Fruit fly (Drosophila melanogaster) whole organism, adult: Measurements from ENCODE around the gene mael.

ENCODE experiments used
- CG11617 ChIP-seq: fragments of 200-800 bp; sonication (Bioruptor generic); optimal IDR thresholded peaks from 2 replicates; lab custom pipeline; 2017; ENCODE audit warnings: mild to moderate bottlenecking, missing biosample characterization, missing genetic modification reagents, missing genetic modification characterization
- CG12768 ChIP-seq: fragments of 200-800 bp; sonication (Bioruptor generic); optimal IDR thresholded peaks from 2 replicates; lab custom pipeline; 2017; ENCODE audit warnings: missing biosample characterization, missing genetic modification characterization, mild to moderate bottlenecking, moderate library complexity, missing genetic modification reagents
- CG14711 ChIP-seq: fragments of 200-800 bp; sonication (Bioruptor generic); optimal IDR thresholded peaks from 2 replicates; lab custom pipeline; 2018; ENCODE audit warnings: missing biosample characterization, mild to moderate bottlenecking, missing genetic modification characterization, moderate library complexity
- CG1620 ChIP-seq: fragments of 200-800 bp; sonication (Bioruptor generic); optimal IDR thresholded peaks from 2 replicates; lab custom pipeline; 2016; ENCODE audit warnings: missing biosample characterization, missing genetic modification characterization
- CG33017 ChIP-seq: fragments of 200-800 bp; sonication (Bioruptor generic); optimal IDR thresholded peaks from 2 replicates; lab custom pipeline; 2018; ENCODE audit warnings: missing biosample characterization, mild to moderate bottlenecking, missing genetic modification characterization, moderate library complexity
- CG5204 ChIP-seq: fragments of 200-800 bp; sonication (Bioruptor generic); optimal IDR thresholded peaks from 2 replicates; lab custom pipeline; 2016; ENCODE audit warnings: missing biosample characterization, missing genetic modification characterization
- CG7045 ChIP-seq: fragments of 200-800 bp; sonication (Bioruptor generic); optimal IDR thresholded peaks from 2 replicates; lab custom pipeline; 2017; ENCODE audit warnings: missing biosample characterization, mild to moderate bottlenecking, missing genetic modification characterization
- CG7101 ChIP-seq: fragments of 200-800 bp; sonication (Bioruptor generic); optimal IDR thresholded peaks from 2 replicates; lab custom pipeline; 2018; ENCODE audit warnings: missing biosample characterization, mild to moderate bottlenecking, missing genetic modification characterization, moderate library complexity
- Clk ChIP-seq: fragments of 200-800 bp; sonication (Bioruptor generic); optimal IDR thresholded peaks from 2 replicates; lab custom pipeline; 2017; ENCODE audit warnings: missing biosample characterization, missing genetic modification characterization
- Crg-1 ChIP-seq: fragments of 200-800 bp; sonication (Bioruptor generic); optimal IDR thresholded peaks from 2 replicates; lab custom pipeline; 2016; ENCODE audit warnings: missing biosample characterization, missing genetic modification characterization
- Hr96 ChIP-seq: fragments of 200-800 bp; sonication (Bioruptor generic); optimal IDR thresholded peaks from 2 replicates; lab custom pipeline; 2016; ENCODE audit warnings: missing biosample characterization, missing genetic modification characterization
- Mnt ChIP-seq: fragments of 200-800 bp; sonication (Bioruptor generic); optimal IDR thresholded peaks from 2 replicates; lab custom pipeline; 2016; ENCODE audit warnings: missing biosample characterization, mild to moderate bottlenecking, missing genetic modification characterization
- bab1 ChIP-seq: fragments of 200-800 bp; sonication (Bioruptor generic); optimal IDR thresholded peaks from 3 replicates; lab custom pipeline; 2019; ENCODE audit warnings: missing biosample characterization, mild to moderate bottlenecking, missing genetic modification characterization, moderate library complexity
- cic ChIP-seq: fragments of 200-800 bp; sonication (Bioruptor generic); optimal IDR thresholded peaks from 2 replicates; lab custom pipeline; 2017; ENCODE audit warnings: missing biosample characterization, mild to moderate bottlenecking, missing genetic modification characterization, moderate library complexity
- cnc ChIP-seq, 2 experiments: fragments of >200 bp; optimal IDR thresholded peaks; 2 replicates each; lab custom pipeline; 2017
- kay ChIP-seq: fragments of 200-800 bp; sonication (Bioruptor generic); peaks from one replicate; lab custom pipeline; 2016; ENCODE audit warnings: missing biosample characterization, missing genetic modification characterization, borderline replicate concordance
- ovo ChIP-seq: fragments of 200-800 bp; sonication (Bioruptor generic); optimal IDR thresholded peaks from 2 replicates; lab custom pipeline; 2016; ENCODE audit warnings: missing biosample characterization, missing genetic modification characterization
- pad ChIP-seq: fragments of 200-800 bp; sonication (Bioruptor generic); optimal IDR thresholded peaks from 3 replicates; lab custom pipeline; 2017; ENCODE audit warnings: missing biosample characterization, missing genetic modification characterization, mild to moderate bottlenecking, moderate library complexity, missing genetic modification reagents
- tj ChIP-seq: fragments of 200-800 bp; sonication (Bioruptor generic); optimal IDR thresholded peaks from 3 replicates; lab custom pipeline; 2017; ENCODE audit warnings: missing biosample characterization, mild to moderate bottlenecking, missing genetic modification characterization, moderate library complexity
- toe ChIP-seq: fragments of 200-800 bp; sonication (Bioruptor generic); optimal IDR thresholded peaks from 2 replicates; lab custom pipeline; 2016; ENCODE audit warnings: missing biosample characterization, missing genetic modification characterization

The mael gene

dm6 chr3L:22724046-22724771 is 3.2 kb downstream of the mael start:
- no peak for TF ChIP-seq Crg-1
- TF ChIP-seq tj (GFP tag; lab: Kevin White, UChicago), result peak; percentile 78

- TF ChIP-seq CG14711 (tag; lab: Kevin White, UChicago) (peak; percentile 26), kay (no peak), CG1620 (GFP tag; lab: Kevin White, UChicago) (no peak), bab1 (GFP tag; lab: Kevin White, UChicago) (peak; percentile 34), Mnt (GFP tag; lab: Kevin White, UChicago) (no peak), Hr96 (GFP tag; lab: Kevin White, UChicago) (no peak), tj (GFP tag; lab: Kevin White, UChicago) (no peak), CG33017 (tag; lab: Kevin White, UChicago) (peak; percentile 19), CG7101 (tag; lab: Kevin White, UChicago) (no peak), ovo (GFP tag; lab: Kevin White, UChicago) (peak; percentile 16), CG11617 (peak; percentile 2), toe (no peak), Crg-1 (no peak), cic (GFP tag; lab: Kevin White, UChicago) (peak; percentile 40), Clk (no peak), pad (GFP tag; lab: Kevin White, UChicago) (no peak), CG5204 (GFP tag; lab: Kevin White, UChicago) (peak; percentile 15), CG7045 (no peak), cnc (optimal IDR thresholded peaks at IDR 0.05; lab: Kevin White, UChicago) (no peak), CG12768 (peak; percentile 19)
Observed at dm6 chr3L:22727739-22728335, 6.8 kb downstream of the mael start, which contains the start of the genes CG14450 and CG11367. Gene CG14450 (minus strand): TSS chr3L:22727789. Gene CG11367 (plus strand): TSS chr3L:22728111.

dm6 chr3L:22729466-22729865 is 8.5 kb downstream of the mael start, which contains the start of gene CG32454:
Gene CG32454 (plus strand): TSS chr3L:22729766.
- no peak for TF ChIP-seq cnc (optimal IDR thresholded peaks at IDR 0.05; lab: Kevin White, UChicago)
- peak; percentile 71 for TF ChIP-seq kay

dm6 chr3L:22731393-22731792 is 10.4 kb downstream of the mael start:
- no peak for TF ChIP-seq Hr96 (GFP tag; lab: Kevin White, UChicago)
- TF ChIP-seq CG7045, result no peak
- TF ChIP-seq cic (GFP tag; lab: Kevin White, UChicago), result no peak
- TF ChIP-seq CG12768, result no peak
- TF ChIP-seq Crg-1, result no peak
- no peak for TF ChIP-seq pad (GFP tag; lab: Kevin White, UChicago)
- TF ChIP-seq tj (GFP tag; lab: Kevin White, UChicago), result no peak
- TF ChIP-seq CG14711 (tag; lab: Kevin White, UChicago), result no peak
- no peak for TF ChIP-seq CG5204 (GFP tag; lab: Kevin White, UChicago)

dm6 chr3L:22733607-22734006 is 12.6 kb downstream of the mael start:
- TF ChIP-seq kay (peak; percentile 54), CG33017 (tag; lab: Kevin White, UChicago) (no peak), CG12768 (no peak), Crg-1 (no peak), CG5204 (GFP tag; lab: Kevin White, UChicago) (no peak), Clk (no peak), Hr96 (GFP tag; lab: Kevin White, UChicago) (no peak)

dm6 chr3L:22737732-22738611 is 17.0 kb downstream of the mael start, which contains the start of gene CG11241:
Gene CG11241 (minus strand): TSS chr3L:22738420.
- TF ChIP-seq CG7045 (no peak), CG12768 (peak; percentile 1), CG11617 (no peak), ovo (GFP tag; lab: Kevin White, UChicago) (peak; percentile 30), pad (GFP tag; lab: Kevin White, UChicago) (no peak), CG14711 (tag; lab: Kevin White, UChicago) (no peak), CG5204 (GFP tag; lab: Kevin White, UChicago) (no peak), toe (no peak), CG1620 (GFP tag; lab: Kevin White, UChicago) (no peak), Clk (no peak), tj (GFP tag; lab: Kevin White, UChicago) (no peak), cnc (optimal IDR thresholded peaks at IDR 0.05; lab: Kevin White, UChicago) (no peak), kay (peak; percentile 26), Mnt (GFP tag; lab: Kevin White, UChicago) (peak; percentile 74), bab1 (GFP tag; lab: Kevin White, UChicago) (no peak), CG7101 (tag; lab: Kevin White, UChicago) (no peak), CG33017 (tag; lab: Kevin White, UChicago) (no peak), Hr96 (GFP tag; lab: Kevin White, UChicago) (peak; percentile 3), cic (GFP tag; lab: Kevin White, UChicago) (peak; percentile 10), Crg-1 (no peak)
